Fruit fly (Drosophila melanogaster): ENCODE measurements around the gene Cdc16.

Cdc16 gene

dm6 chr3R:23257986-23258427 lies 23.0 kb upstream of the Cdc16 start, which contains the start of the genes wda and Pex11c (continued):
- TF ChIP-seq Eip93F (GFP tag; optimal IDR thresholded peaks at IDR 0.05) (peak; percentile 63), Ets21C (GFP tag; optimal IDR thresholded peaks at IDR 0.05) (no peak), CG1621 (tag; optimal IDR thresholded peaks at IDR 0.05) (peak; percentile 44), net (GFP tag; optimal IDR thresholded peaks at IDR 0.05) (peak; percentile 65), CG11294 (GFP tag; IDR thresholded peaks at IDR 0.05) (peak; percentile 62; the same call in 1 of the 2 replicates), CG32006 (GFP tag; optimal IDR thresholded peaks at IDR 0.05) (peak; percentile 86), cyc (GFP tag; optimal IDR thresholded peaks at IDR 0.05) (peak; percentile 33), CG6792 (GFP tag; optimal IDR thresholded peaks at IDR 0.05) (peak; percentile 78), CG6163 (GFP tag; IDR thresholded peaks at IDR 0.05) (no peak), Blimp-1 (GFP tag; optimal IDR thresholded peaks at IDR 0.05) (no peak), topi (GFP tag; optimal IDR thresholded peaks at IDR 0.05) (peak; percentile 39), ss (GFP tag; optimal IDR thresholded peaks at IDR 0.05) (peak in 1 of 2 experiments; percentile 49), CG11902 (GFP tag; optimal IDR thresholded peaks at IDR 0.05) (peak; percentile 16), CG7368 (GFP tag; optimal IDR thresholded peaks at IDR 0.05) (peak; percentile 28), CG10631 (GFP tag; optimal IDR thresholded peaks at IDR 0.05) (peak; percentile 87), CG11762 (GFP tag; optimal IDR thresholded peaks at IDR 0.05; ENCODE audit: insufficient read depth) (peak; percentile 27), achi (GFP tag; optimal IDR thresholded peaks at IDR 0.05) (peak; percentile 86)

- TF ChIP-seq svp (GFP tag) (no peak), Blimp-1 (GFP tag; optimal IDR thresholded peaks at IDR 0.05) (peak; percentile 94), net (GFP tag; optimal IDR thresholded peaks at IDR 0.05) (no peak), vri (GFP tag; optimal IDR thresholded peaks at IDR 0.05) (no peak), lz (GFP tag; optimal IDR thresholded peaks at IDR 0.05) (no peak)
Observed at dm6 chr3R:23258524-23258923, 22.5 kb upstream of the Cdc16 start.

DNA sequence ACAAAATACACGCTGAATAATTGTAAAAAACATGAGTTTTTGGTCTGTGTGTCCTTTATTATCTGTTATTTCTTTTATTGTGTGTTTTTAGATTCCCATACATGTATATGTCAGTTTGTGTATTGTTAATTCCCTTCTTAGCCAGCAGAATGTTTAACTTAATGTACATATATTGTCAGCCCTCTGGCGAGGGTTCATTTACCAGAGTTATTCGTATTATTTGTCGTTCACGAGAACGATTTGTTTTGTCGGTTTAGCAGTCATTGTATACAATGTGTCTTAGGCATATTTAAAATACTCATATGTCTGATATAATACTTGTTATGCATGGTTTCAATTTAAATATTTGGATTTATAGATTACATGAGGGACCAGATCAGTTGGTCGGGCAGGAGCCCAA lies 20.4 kb upstream of the Cdc16 start:
- TF ChIP-seq fkh (GFP tag; optimal IDR thresholded peaks at IDR 0.05) = peak; percentile 24
- no peak for TF ChIP-seq CG11902 (GFP tag; optimal IDR thresholded peaks at IDR 0.05)
- no peak for TF ChIP-seq CG8119 (GFP tag; IDR thresholded peaks at IDR 0.05)
- TF ChIP-seq svp (GFP tag) = no peak
- no peak for TF ChIP-seq CG10631 (GFP tag; optimal IDR thresholded peaks at IDR 0.05)

DNA sequence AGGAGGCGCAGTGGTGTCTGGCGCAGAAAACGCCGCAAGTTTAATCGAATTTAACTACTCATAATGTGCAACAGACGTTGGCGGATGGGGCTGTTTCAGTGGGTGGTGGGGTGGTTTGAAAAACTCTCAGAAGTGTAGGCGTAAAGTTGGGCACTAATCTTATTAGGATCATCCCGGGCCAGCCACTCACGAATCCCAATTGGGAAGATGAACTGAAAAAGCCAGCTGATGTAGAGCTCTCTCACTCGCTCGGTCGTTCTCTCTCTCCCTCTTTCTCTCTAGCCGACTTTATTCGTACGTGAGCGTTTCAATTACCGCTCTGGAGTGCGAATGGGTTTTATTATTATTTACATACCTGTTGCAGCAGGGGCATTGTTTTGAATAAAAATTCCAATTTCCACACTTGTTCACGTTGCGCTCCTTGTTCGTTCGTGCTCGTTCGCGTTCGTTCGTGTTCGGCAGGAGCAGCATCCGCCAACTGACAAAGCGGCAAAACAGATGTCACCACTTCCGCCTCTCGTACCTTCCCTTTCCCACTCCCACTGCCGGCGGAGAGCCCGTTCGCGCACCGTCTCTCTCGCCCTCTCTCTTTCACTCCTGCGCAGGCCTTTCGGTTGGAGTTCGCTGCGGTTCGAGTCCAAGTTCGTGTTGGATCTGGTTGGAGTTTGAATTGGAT lies 2.2 kb upstream of the Cdc16 start:
- TF ChIP-seq CG6854 (GFP tag; optimal IDR thresholded peaks at IDR 0.05) = peak; percentile 5
- TF ChIP-seq CG1621 (tag; optimal IDR thresholded peaks at IDR 0.05) = peak; percentile 40
- peak; percentile 27 for TF ChIP-seq CG3919 (GFP tag; optimal IDR thresholded peaks at IDR 0.05)
- no peak for TF ChIP-seq topi (GFP tag; optimal IDR thresholded peaks at IDR 0.05)
- TF ChIP-seq CG7368 (GFP tag; optimal IDR thresholded peaks at IDR 0.05) = no peak
- no peak for TF ChIP-seq Eip78C (GFP tag)
- TF ChIP-seq Sox14 (GFP tag; optimal IDR thresholded peaks at IDR 0.05) = no peak
- TF ChIP-seq ss (GFP tag; optimal IDR thresholded peaks at IDR 0.05) = peak in 1 of 2 experiments; percentile 9

DNA sequence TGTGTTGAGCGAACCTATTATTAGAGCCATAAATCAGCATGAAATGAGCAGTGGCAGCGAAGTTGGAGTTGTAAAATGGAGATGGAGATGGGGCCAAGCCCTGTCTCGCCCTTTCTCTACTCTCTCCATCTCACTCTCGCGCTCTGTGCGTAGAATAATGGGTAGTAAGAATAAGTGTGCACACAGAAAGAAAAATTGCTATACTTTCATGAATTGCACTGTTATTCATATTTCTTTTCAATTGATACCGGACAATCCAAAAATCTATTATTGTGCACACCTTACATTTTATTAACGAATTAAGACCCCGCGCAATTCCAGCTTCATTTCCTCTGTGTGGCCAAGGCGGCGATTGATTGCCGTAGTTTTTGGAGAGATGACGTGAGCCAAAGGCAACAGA lies 1.2 kb upstream of the Cdc16 start:
- TF ChIP-seq achi (GFP tag; optimal IDR thresholded peaks at IDR 0.05) (no peak), CG32006 (GFP tag; optimal IDR thresholded peaks at IDR 0.05) (peak; percentile 7), CG7368 (GFP tag; optimal IDR thresholded peaks at IDR 0.05) (no peak), Gug (GFP tag; IDR thresholded peaks at IDR 0.05) (no peak), Hr4 (GFP tag; optimal IDR thresholded peaks at IDR 0.05) (no peak), svp (GFP tag) (peak; percentile 51)

dm6 chr3R:23283702-23284101 lies 2.7 kb downstream of the Cdc16 start, which contains the start of gene CG6763:
Gene CG6763 (plus strand): TSS chr3R:23284002.
- TF ChIP-seq fkh (GFP tag; optimal IDR thresholded peaks at IDR 0.05) (peak; percentile 4), CG6792 (GFP tag; optimal IDR thresholded peaks at IDR 0.05) (no peak)

Measured in whole organism, prepupa.